Worm (Caenorhabditis elegans): ENCODE results near the gene T16G12.10.

DNA sequence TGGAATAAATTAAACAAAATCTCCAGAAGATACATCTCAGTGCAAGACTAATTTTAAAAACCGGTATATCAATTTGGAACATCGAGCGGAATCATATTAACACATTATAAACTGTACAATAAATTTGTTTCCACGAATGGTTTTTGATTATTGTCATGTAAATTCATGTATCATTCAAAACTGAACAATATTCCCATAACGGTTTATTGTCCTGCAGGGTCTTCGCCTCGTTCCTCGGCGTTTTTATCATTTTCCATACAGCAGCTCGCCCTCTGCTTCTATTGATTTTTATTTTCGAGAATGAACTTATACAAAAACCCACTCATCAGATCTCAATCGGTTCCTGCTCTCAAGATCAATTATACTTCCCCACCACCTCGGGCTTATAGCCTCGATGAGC is 3.1 kb upstream of the T16G12.10 start, which contains the start of gene T16G12.8:
- TF ChIP-seq snpc-4 (tag; optimal IDR thresholded peaks at IDR 0.05) (no peak), nhr-237 (tag; optimal IDR thresholded peaks at IDR 0.05) (no peak)
